Fruit fly (Drosophila melanogaster) whole organism, prepupa: Measurements from ENCODE around the gene CG12123.

Experiments used
- Blimp-1 ChIP-seq: fragments of 200-800 bp; sonication (Bioruptor generic); optimal IDR thresholded peaks from 3 replicates; lab custom pipeline; 2017; ENCODE audit warnings: missing biosample characterization, missing genetic modification characterization, mild to moderate bottlenecking, moderate library complexity, missing genetic modification reagents
- CG11902 ChIP-seq: fragments of 200-800 bp; sonication (Bioruptor generic); optimal IDR thresholded peaks from 3 replicates; lab custom pipeline; 2016; ENCODE audit warnings: missing biosample characterization, missing genetic modification characterization
- CG15336 ChIP-seq: fragments of 200-800 bp; sonication (Bioruptor generic); IDR thresholded peaks from 2 replicates; pipeline ENCODE4 v1.3.6; 2022; ENCODE audit warnings: missing biosample characterization, missing genetic modification characterization
- CG6163 ChIP-seq: fragments of 200-800 bp; sonication (Bioruptor generic); IDR thresholded peaks from 3 replicates; pipeline ENCODE4 v1.3.6; 2022; ENCODE audit warnings: missing biosample characterization, missing genetic modification characterization
- CG6854 ChIP-seq: fragments of 200-800 bp; sonication (Bioruptor generic); optimal IDR thresholded peaks from 2 replicates; lab custom pipeline; 2017; ENCODE audit warnings: missing biosample characterization, mild to moderate bottlenecking, missing genetic modification characterization
- CG8319 ChIP-seq: fragments of 200-800 bp; sonication (Bioruptor generic); optimal IDR thresholded peaks from 3 replicates; lab custom pipeline; 2016; ENCODE audit warnings: missing biosample characterization, missing genetic modification characterization
- Hr39 ChIP-seq: fragments of 200-800 bp; sonication (Bioruptor generic); optimal IDR thresholded peaks from 2 replicates; lab custom pipeline; 2016; ENCODE audit warnings: missing biosample characterization, missing genetic modification characterization
- Hr4 ChIP-seq: fragments of 200-800 bp; sonication (Bioruptor generic); optimal IDR thresholded peaks from 3 replicates; lab custom pipeline; 2016; ENCODE audit warnings: missing biosample characterization, missing genetic modification characterization
- cyc ChIP-seq: fragments of 200-800 bp; sonication (Bioruptor generic); optimal IDR thresholded peaks from 3 replicates; lab custom pipeline; 2016; ENCODE audit warnings: missing biosample characterization, missing genetic modification characterization
- lz ChIP-seq: fragments of 200-800 bp; sonication (Bioruptor generic); optimal IDR thresholded peaks from 3 replicates; lab custom pipeline; 2016; ENCODE audit warnings: missing biosample characterization, missing genetic modification characterization
- topi ChIP-seq: fragments of 200-800 bp; sonication (Bioruptor generic); optimal IDR thresholded peaks from 3 replicates; lab custom pipeline; 2016; ENCODE audit warnings: missing biosample characterization, missing genetic modification characterization

dm6 chrX:8412197-8413160 lies 29.7 kb downstream of the CG12123 start:
- TF ChIP-seq CG15336 (GFP tag; lab: Robert Waterston, UW): 0 out of 2 replicates have a peak, but pooled peaks have one; percentile 10
- TF ChIP-seq CG11902 (GFP tag; lab: Kevin White, UChicago): no peak
- TF ChIP-seq CG6854 (GFP tag; lab: Kevin White, UChicago): no peak
- no peak for TF ChIP-seq Hr39 (GFP tag; lab: Kevin White, UChicago)
- TF ChIP-seq cyc (GFP tag; lab: Kevin White, UChicago): no peak
- no peak for TF ChIP-seq lz (GFP tag; lab: Kevin White, UChicago)
- no peak for TF ChIP-seq Blimp-1
- peak; percentile 45; the same call in 2 of the 3 replicates for TF ChIP-seq CG6163 (GFP tag; lab: Robert Waterston, UW)
- TF ChIP-seq CG8319: no peak
- no peak for TF ChIP-seq topi (GFP tag; lab: Kevin White, UChicago)
- no peak for TF ChIP-seq Hr4 (GFP tag; lab: Kevin White, UChicago)
